Worm (Caenorhabditis elegans) whole organism, L1 larva: ENCODE results near the gene dnj-25.
A peak's percentile ranks its signal among the peaks of the same experiment; 100 is the strongest.

Experiments used
- C16A3.4 ChIP-seq: fragments of 150-350 bp; optimal IDR thresholded peaks from 2 replicates; lab custom pipeline; 2014; ENCODE audit warnings: missing biosample characterization, missing genetic modification characterization
- C34B4.2 ChIP-seq: sonication (generic microtip); optimal IDR thresholded peaks from 2 replicates; lab custom pipeline; 2017; ENCODE audit warnings: mild to moderate bottlenecking, missing genetic modification characterization, missing compliant biosample characterization
- F16B12.6 ChIP-seq: fragments of 150-350 bp; optimal IDR thresholded peaks from 2 replicates; lab custom pipeline; 2014; ENCODE audit warnings: missing biosample characterization, missing genetic modification characterization
- Y116A8C.19 ChIP-seq: sonication (generic microtip); optimal IDR thresholded peaks from 2 replicates; lab custom pipeline; 2016; ENCODE audit warnings: missing compliant biosample characterization, missing genetic modification characterization, borderline replicate concordance
- alr-1 ChIP-seq: fragments of 200-800 bp; sonication (Bioruptor generic); optimal IDR thresholded peaks from 2 replicates; lab custom pipeline; 2018; ENCODE audit warnings: borderline replicate concordance, mild to moderate bottlenecking, missing genetic modification characterization, missing compliant biosample characterization
- blmp-1 ChIP-seq: fragments of 150-350 bp; optimal IDR thresholded peaks from 2 replicates; lab custom pipeline; 2014; ENCODE audit warnings: missing biosample characterization, missing genetic modification characterization
- ceh-8 ChIP-seq: fragments of 200-800 bp; sonication (Bioruptor generic); optimal IDR thresholded peaks from 2 replicates; lab custom pipeline; 2018; ENCODE audit warnings: mild to moderate bottlenecking, missing genetic modification characterization, moderate library complexity, missing compliant biosample characterization
- ceh-82 ChIP-seq, 3 experiments: fragments of 150-350 bp in 1 of 3; sonication (generic microtip) in 2 of 3; optimal IDR thresholded peaks; 2 replicates each; lab custom pipeline; 2014 to 2017; ENCODE audit warnings: missing biosample characterization in 3 of 3, missing genetic modification characterization in 3 of 3
- ces-1 ChIP-seq: fragments of 150-350 bp; optimal IDR thresholded peaks from 2 replicates; lab custom pipeline; 2014; ENCODE audit warnings: missing biosample characterization, missing genetic modification reagents, missing genetic modification characterization
- dpl-1 ChIP-seq, 3 experiments: fragments of 150-350 bp in 2 of 3; sonication (generic microtip) in 1 of 3; optimal IDR thresholded peaks; 2 replicates each; lab custom pipeline; 2014 to 2017; ENCODE audit warnings: missing biosample characterization in 3 of 3, missing genetic modification characterization in 3 of 3, missing genetic modification reagents in 3 of 3
- dsc-1 ChIP-seq: sonication (generic microtip); optimal IDR thresholded peaks from 2 replicates; lab custom pipeline; 2016; ENCODE audit warnings: mild to moderate bottlenecking, missing genetic modification characterization, missing compliant biosample characterization
- efl-3 ChIP-seq: fragments of 200-800 bp; sonication (Bioruptor generic); optimal IDR thresholded peaks from 2 replicates; lab custom pipeline; 2018; ENCODE audit warnings: mild to moderate bottlenecking, missing genetic modification characterization, missing compliant biosample characterization
- egl-13 ChIP-seq: sonication (generic microtip); optimal IDR thresholded peaks from 2 replicates; lab custom pipeline; 2016; ENCODE audit warnings: missing genotype, missing genetic modification reagents, missing genetic modification characterization, missing compliant biosample characterization
- egl-27 ChIP-seq, 2 experiments: fragments of 150-350 bp in 1 of 2; sonication (generic microtip); optimal IDR thresholded peaks; 3 replicates each; lab custom pipeline; 2017 to 2018; ENCODE audit warnings: missing biosample characterization in 2 of 2, missing genetic modification characterization in 2 of 2, missing genetic modification reagents in 2 of 2
- elt-2 ChIP-seq: sonication (generic microtip); optimal IDR thresholded peaks from 2 replicates; lab custom pipeline; 2016; ENCODE audit warnings: missing genetic modification characterization, mild to moderate bottlenecking, inconsistent platforms, missing compliant biosample characterization, missing genetic modification reagents
- elt-3 ChIP-seq, 6 experiments: fragments of 150-350 bp in 1 of 6; sonication (generic microtip); optimal IDR thresholded peaks; 2 replicates each; lab custom pipeline; 2017 to 2018; ENCODE audit warnings: missing biosample characterization in 6 of 6, missing genetic modification characterization in 6 of 6, inconsistent platforms in 1 of 6
- ets-5 ChIP-seq: fragments of 200-800 bp; sonication (Bioruptor generic); IDR thresholded peaks from 2 replicates; pipeline ENCODE4 v1.3.6; 2022; ENCODE audit warnings: missing genetic modification characterization, missing compliant biosample characterization
- fkh-4 ChIP-seq: sonication (generic microtip); optimal IDR thresholded peaks from 2 replicates; lab custom pipeline; 2016; ENCODE audit warnings: missing compliant biosample characterization, missing genetic modification characterization, borderline replicate concordance
- hlh-17 ChIP-seq: fragments of 200-800 bp; sonication (Bioruptor generic); optimal IDR thresholded peaks from 2 replicates; lab custom pipeline; 2018; ENCODE audit warnings: missing genetic modification characterization, mild to moderate bottlenecking, missing compliant biosample characterization, moderate library complexity, borderline replicate concordance
- irx-1 ChIP-seq: sonication (generic microtip); optimal IDR thresholded peaks from 2 replicates; lab custom pipeline; 2016; ENCODE audit warnings: missing genetic modification characterization, missing compliant biosample characterization
- isw-1 ChIP-seq: fragments of 200-800 bp; sonication (Bioruptor generic); IDR thresholded peaks from 2 replicates; pipeline ENCODE4 v1.3.6; 2022; ENCODE audit warnings: missing genetic modification characterization, missing compliant biosample characterization
- jun-1 ChIP-seq: fragments of 150-350 bp; optimal IDR thresholded peaks from 2 replicates; lab custom pipeline; 2014; ENCODE audit warnings: missing biosample characterization, missing genetic modification reagents, missing genetic modification characterization
- lin-35 ChIP-seq, 2 experiments: fragments of 150-350 bp; optimal IDR thresholded peaks; 2 replicates each; lab custom pipeline; 2014; ENCODE audit warnings: missing biosample characterization in 2 of 2, missing genetic modification characterization in 2 of 2, missing genetic modification reagents in 2 of 2
- lin-39 ChIP-seq: fragments of 150-350 bp; optimal IDR thresholded peaks from 2 replicates; lab custom pipeline; 2014; ENCODE audit warnings: missing biosample characterization, missing genetic modification reagents, missing genetic modification characterization
- lsy-2 ChIP-seq, 2 experiments: fragments of 150-350 bp; optimal IDR thresholded peaks; 2 replicates each; lab custom pipeline; 2014; ENCODE audit warnings: missing biosample characterization in 2 of 2, missing genetic modification characterization in 2 of 2
- mab-9 ChIP-seq: fragments of 200-800 bp; sonication (Bioruptor generic); IDR thresholded peaks from 2 replicates; pipeline ENCODE4 v1.3.6; 2022; ENCODE audit warnings: missing genetic modification reagents, missing genetic modification characterization, missing compliant biosample characterization
- mdl-1 ChIP-seq, 2 experiments: fragments of 150-350 bp; optimal IDR thresholded peaks; 2 replicates each; lab custom pipeline; 2014 to 2017; ENCODE audit warnings: missing biosample characterization in 2 of 2, missing genetic modification characterization in 2 of 2, inconsistent platforms in 1 of 2
- mef-2 ChIP-seq: fragments of 150-350 bp; optimal IDR thresholded peaks from 2 replicates; lab custom pipeline; 2014; ENCODE audit warnings: missing biosample characterization, missing genetic modification characterization
- mep-1 ChIP-seq: fragments of 150-350 bp; optimal IDR thresholded peaks from 2 replicates; lab custom pipeline; 2014; ENCODE audit warnings: missing biosample characterization, missing genetic modification characterization
- nhr-11 ChIP-seq: fragments of 150-350 bp; optimal IDR thresholded peaks from 2 replicates; lab custom pipeline; 2014; ENCODE audit warnings: missing biosample characterization, missing genetic modification characterization
- nhr-12 ChIP-seq: sonication (generic microtip); optimal IDR thresholded peaks from 2 replicates; lab custom pipeline; 2017; ENCODE audit warnings: missing biosample characterization, missing genetic modification characterization
- nhr-28 ChIP-seq: fragments of 150-350 bp; optimal IDR thresholded peaks from 2 replicates; lab custom pipeline; 2014; ENCODE audit warnings: missing biosample characterization, missing genetic modification characterization
- nhr-77 ChIP-seq: fragments of 150-350 bp; optimal IDR thresholded peaks from 2 replicates; lab custom pipeline; 2014; ENCODE audit warnings: missing biosample characterization, missing genetic modification characterization
- nhr-84 ChIP-seq: sonication (generic microtip); optimal IDR thresholded peaks from 2 replicates; lab custom pipeline; 2017; ENCODE audit warnings: missing biosample characterization, missing genetic modification characterization
- nhr-90 ChIP-seq: sonication (generic microtip); optimal IDR thresholded peaks from 2 replicates; lab custom pipeline; 2016; ENCODE audit warnings: mild to moderate bottlenecking, missing genetic modification characterization, missing compliant biosample characterization; ENCODE audit not compliant: poor library complexity
- pqm-1 ChIP-seq: sonication (generic microtip); optimal IDR thresholded peaks from 3 replicates; lab custom pipeline; 2017; ENCODE audit warnings: missing biosample characterization, missing genetic modification characterization
- skn-1 ChIP-seq: fragments of 150-350 bp; optimal IDR thresholded peaks from 2 replicates; lab custom pipeline; 2014; ENCODE audit warnings: missing biosample characterization, missing genetic modification characterization
- sptf-1 ChIP-seq: fragments of 150-350 bp; optimal IDR thresholded peaks from 2 replicates; lab custom pipeline; 2014; ENCODE audit warnings: missing biosample characterization, missing genetic modification characterization
- swsn-7 ChIP-seq: sonication (generic microtip); optimal IDR thresholded peaks from 2 replicates; lab custom pipeline; 2016; ENCODE audit warnings: missing genetic modification characterization, missing compliant biosample characterization
- tbx-2 ChIP-seq: sonication (generic microtip); optimal IDR thresholded peaks from 2 replicates; lab custom pipeline; 2016; ENCODE audit warnings: missing genetic modification characterization, missing compliant biosample characterization
- tlp-1 ChIP-seq: fragments of 150-350 bp; optimal IDR thresholded peaks from 2 replicates; lab custom pipeline; 2014; ENCODE audit warnings: missing biosample characterization, missing genetic modification characterization
- unc-130 ChIP-seq: fragments of 150-350 bp; optimal IDR thresholded peaks from 2 replicates; lab custom pipeline; 2017; ENCODE audit warnings: missing biosample characterization, missing genetic modification characterization, inconsistent platforms
- unc-30 ChIP-seq: sonication (generic microtip); optimal IDR thresholded peaks from 2 replicates; lab custom pipeline; 2017; ENCODE audit warnings: missing biosample characterization, missing genetic modification characterization
- unc-62 ChIP-seq: fragments of 150-350 bp; optimal IDR thresholded peaks from 2 replicates; lab custom pipeline; 2014; ENCODE audit warnings: missing biosample characterization, missing genetic modification reagents, missing genetic modification characterization
- unc-98 ChIP-seq: fragments of 200-800 bp; sonication (Bioruptor generic); IDR thresholded peaks from 2 replicates; pipeline ENCODE4 v1.3.6; 2022; ENCODE audit warnings: missing genetic modification characterization, missing compliant biosample characterization
- vab-15 ChIP-seq: sonication (generic microtip); optimal IDR thresholded peaks from 2 replicates; lab custom pipeline; 2017; ENCODE audit warnings: missing genotype, mild to moderate bottlenecking, missing genetic modification characterization, missing compliant biosample characterization
- xbp-1 ChIP-seq: sonication (generic microtip); optimal IDR thresholded peaks from 2 replicates; lab custom pipeline; 2016; ENCODE audit warnings: missing genetic modification characterization, missing compliant biosample characterization
- zag-1 ChIP-seq: fragments of 150-350 bp; optimal IDR thresholded peaks from 2 replicates; lab custom pipeline; 2014; ENCODE audit warnings: missing biosample characterization, missing genetic modification characterization
- ztf-4 ChIP-seq: fragments of 150-350 bp; optimal IDR thresholded peaks from 2 replicates; lab custom pipeline; 2014; ENCODE audit warnings: missing biosample characterization, missing genetic modification characterization

Gene dnj-25

DNA sequence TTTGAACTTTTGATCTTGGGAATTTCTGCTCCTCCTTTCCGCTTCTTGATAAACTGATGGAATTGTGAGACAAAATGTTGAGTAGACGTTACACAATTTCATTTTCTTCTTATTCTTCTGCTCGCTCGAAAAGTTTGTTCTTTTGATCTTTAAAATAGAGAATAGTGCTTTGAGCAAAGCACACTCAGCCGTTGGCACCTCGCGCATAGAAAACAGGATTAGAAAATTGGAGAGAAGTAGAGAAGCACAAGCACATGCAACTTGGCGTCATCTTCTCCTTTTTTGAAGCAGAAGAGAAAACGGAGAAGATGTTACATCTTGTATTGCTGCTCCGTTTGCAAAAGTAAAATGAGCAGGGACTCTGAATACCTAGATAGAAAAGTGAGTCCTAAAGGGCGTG lies 38.0 kb upstream of the dnj-25 start (continued):
- TF ChIP-seq lin-35 (GFP tag; optimal IDR thresholded peaks at IDR 0.05; lab: Kevin White, UChicago): peak in 1 of 2 experiments; percentile 33
- no peak for TF ChIP-seq blmp-1 (tag; lab: Kevin White, UChicago)
- no peak for TF ChIP-seq hlh-17
- no peak for TF ChIP-seq jun-1 (tag; lab: Kevin White, UChicago)
- peak in 1 of 3 experiments; percentile 38 for TF ChIP-seq dpl-1 (GFP tag; optimal IDR thresholded peaks at IDR 0.05; lab: Kevin White, UChicago)
- no peak for TF ChIP-seq efl-3 (GFP tag; lab: Kevin White, UChicago)
- no peak; the same call in 1 of the 2 replicates for TF ChIP-seq mab-9 (GFP tag; lab: Robert Waterston, UW)
- TF ChIP-seq isw-1 (GFP tag; lab: Robert Waterston, UW): peak; percentile 30
- peak; percentile 84 for TF ChIP-seq ces-1
- TF ChIP-seq nhr-12 (tag; lab: Kevin White, UChicago): no peak
- TF ChIP-seq unc-62 (GFP tag; lab: Kevin White, UChicago): no peak
- no peak for TF ChIP-seq fkh-4
- TF ChIP-seq skn-1 (tag; lab: Kevin White, UChicago): peak; percentile 27
- peak; percentile 72 for TF ChIP-seq swsn-7 (tag; lab: Kevin White, UChicago)
- no peak for TF ChIP-seq egl-27 (tag; optimal IDR thresholded peaks at IDR 0.05; lab: Kevin White, UChicago)
- TF ChIP-seq C16A3.4 (tag; lab: Kevin White, UChicago): no peak
- TF ChIP-seq lin-39 (tag; lab: Kevin White, UChicago): no peak
- TF ChIP-seq xbp-1: peak; percentile 34
- TF ChIP-seq irx-1 (tag; lab: Kevin White, UChicago): peak; percentile 18
- TF ChIP-seq vab-15 (tag; lab: Kevin White, UChicago): no peak
- TF ChIP-seq nhr-77 (tag; lab: Kevin White, UChicago): no peak
- peak; percentile 56 for TF ChIP-seq egl-13 (tag; lab: Kevin White, UChicago)
- no peak for TF ChIP-seq unc-98 (GFP tag; lab: Robert Waterston, UW)
- no peak for TF ChIP-seq nhr-84 (tag; lab: Kevin White, UChicago)
- no peak for TF ChIP-seq elt-3 (tag; optimal IDR thresholded peaks at IDR 0.05; lab: Kevin White, UChicago)
- TF ChIP-seq tlp-1: no peak
- no peak for TF ChIP-seq pqm-1 (tag; lab: Kevin White, UChicago)
- no peak for TF ChIP-seq C34B4.2 (tag; lab: Kevin White, UChicago)
- peak; percentile 60 to 67 for TF ChIP-seq lsy-2 (tag; optimal IDR thresholded peaks at IDR 0.05; lab: Kevin White, UChicago)
- TF ChIP-seq ceh-8: peak; percentile 40
- TF ChIP-seq nhr-28 (tag; lab: Kevin White, UChicago): no peak
- peak; percentile 74 for TF ChIP-seq tbx-2
- TF ChIP-seq ceh-82 (tag; optimal IDR thresholded peaks at IDR 0.05; lab: Kevin White, UChicago): peak; percentile 23 to 84 (median 38)
- no peak for TF ChIP-seq Y116A8C.19 (tag; lab: Kevin White, UChicago)
- TF ChIP-seq alr-1: no peak
- peak; percentile 26 for TF ChIP-seq ztf-4 (tag; lab: Kevin White, UChicago)
- peak in 1 of 2 experiments; percentile 47 for TF ChIP-seq mdl-1 (tag; optimal IDR thresholded peaks at IDR 0.05; lab: Kevin White, UChicago)
- TF ChIP-seq unc-30: no peak
- TF ChIP-seq F16B12.6 (tag; lab: Kevin White, UChicago): no peak
- TF ChIP-seq mef-2 (tag; lab: Kevin White, UChicago): peak; percentile 52
- TF ChIP-seq zag-1: peak; percentile 88
- TF ChIP-seq dsc-1: peak; percentile 57
- no peak for TF ChIP-seq ets-5 (GFP tag; lab: Robert Waterston, UW)
- peak; percentile 11 for TF ChIP-seq nhr-11 (tag; lab: Kevin White, UChicago)
- no peak for TF ChIP-seq nhr-90 (tag; lab: Kevin White, UChicago)
- no peak for TF ChIP-seq sptf-1 (tag; lab: Kevin White, UChicago)
- peak; percentile 56 for TF ChIP-seq mep-1 (tag; lab: Kevin White, UChicago)
- TF ChIP-seq elt-2: no peak
- no peak for TF ChIP-seq unc-130
